Worm (Caenorhabditis elegans) whole organism, L2 larva: ENCODE measurements around the gene snb-5.
A peak's percentile ranks its signal among the peaks of the same experiment; 100 is the strongest.

ENCODE experiments used
- C34F6.9 ChIP-seq: fragments of 150-350 bp; optimal IDR thresholded peaks from 2 replicates; lab custom pipeline; 2014; ENCODE audit warnings: missing biosample characterization, missing genetic modification characterization
- R02D3.7 ChIP-seq: fragments of 150-350 bp; optimal IDR thresholded peaks from 2 replicates; lab custom pipeline; 2014; ENCODE audit warnings: missing biosample characterization, missing genetic modification characterization
- Y55F3AM.14 ChIP-seq: fragments of 200-800 bp; sonication (Bioruptor generic); optimal IDR thresholded peaks from 2 replicates; lab custom pipeline; 2018; ENCODE audit warnings: mild to moderate bottlenecking, missing genetic modification characterization, missing compliant biosample characterization
- ZK546.5 ChIP-seq: sonication (generic microtip); optimal IDR thresholded peaks from 2 replicates; lab custom pipeline; 2017; ENCODE audit warnings: missing biosample characterization, missing genetic modification characterization
- ama-1 ChIP-seq: fragments of 150-350 bp; optimal IDR thresholded peaks from 2 replicates; lab custom pipeline; 2018; ENCODE audit warnings: inconsistent platforms
- ceh-16 ChIP-seq: fragments of 150-350 bp; optimal IDR thresholded peaks from 2 replicates; lab custom pipeline; 2014; ENCODE audit warnings: missing biosample characterization, missing genetic modification characterization
- dmd-4 ChIP-seq: sonication (generic microtip); optimal IDR thresholded peaks from 2 replicates; lab custom pipeline; 2017; ENCODE audit warnings: missing biosample characterization, missing genetic modification characterization
- egl-27 ChIP-seq: sonication (generic microtip); optimal IDR thresholded peaks from 3 replicates; lab custom pipeline; 2017; ENCODE audit warnings: missing biosample characterization, missing genetic modification reagents, missing genetic modification characterization
- elt-1 ChIP-seq: fragments of 150-350 bp; optimal IDR thresholded peaks from 2 replicates; lab custom pipeline; 2014; ENCODE audit warnings: missing biosample characterization, missing genetic modification characterization
- elt-3 ChIP-seq: sonication (generic microtip); optimal IDR thresholded peaks from 2 replicates; lab custom pipeline; 2017; ENCODE audit warnings: missing biosample characterization, missing genetic modification characterization
- fos-1 ChIP-seq: fragments of 150-350 bp; optimal IDR thresholded peaks from 2 replicates; lab custom pipeline; 2014; ENCODE audit warnings: missing biosample characterization, missing genetic modification characterization
- gmeb-1 ChIP-seq: fragments of 150-350 bp; optimal IDR thresholded peaks from 2 replicates; lab custom pipeline; 2014; ENCODE audit warnings: missing biosample characterization, missing genetic modification characterization
- lsy-2 ChIP-seq, 2 experiments: fragments of 150-350 bp in 1 of 2; sonication (generic microtip) in 1 of 2; optimal IDR thresholded peaks; 2 replicates each; lab custom pipeline; 2014 to 2017; ENCODE audit warnings: missing biosample characterization in 2 of 2, missing genetic modification characterization in 2 of 2
- mbf-1 ChIP-seq: sonication (generic microtip); optimal IDR thresholded peaks from 2 replicates; lab custom pipeline; 2017; ENCODE audit warnings: missing biosample characterization, missing genetic modification characterization
- mdl-1 ChIP-seq, 2 experiments: fragments of 150-350 bp in 1 of 2; sonication (generic microtip) in 1 of 2; optimal IDR thresholded peaks; 2 replicates each; lab custom pipeline; 2017; ENCODE audit warnings: missing biosample characterization in 2 of 2, missing genetic modification characterization in 2 of 2
- nhr-10 ChIP-seq: sonication (generic microtip); optimal IDR thresholded peaks from 2 replicates; lab custom pipeline; 2017; ENCODE audit warnings: missing biosample characterization, missing genetic modification characterization
- nhr-11 ChIP-seq: fragments of 150-350 bp; optimal IDR thresholded peaks from 2 replicates; lab custom pipeline; 2014; ENCODE audit warnings: missing biosample characterization, missing genetic modification characterization
- nhr-129 ChIP-seq: fragments of 150-350 bp; optimal IDR thresholded peaks from 2 replicates; lab custom pipeline; 2014; ENCODE audit warnings: missing biosample characterization, missing genetic modification characterization
- nhr-237 ChIP-seq: fragments of 150-350 bp; optimal IDR thresholded peaks from 2 replicates; lab custom pipeline; 2014; ENCODE audit warnings: missing biosample characterization, missing genetic modification characterization
- peb-1 ChIP-seq: fragments of 150-350 bp; optimal IDR thresholded peaks from 2 replicates; lab custom pipeline; 2014; ENCODE audit warnings: missing biosample characterization, missing genetic modification characterization
- sem-4 ChIP-seq: fragments of 150-350 bp; optimal IDR thresholded peaks from 2 replicates; lab custom pipeline; 2014; ENCODE audit warnings: missing biosample characterization, missing genetic modification reagents, missing genetic modification characterization
- skn-1 ChIP-seq: sonication (generic microtip); optimal IDR thresholded peaks from 2 replicates; lab custom pipeline; 2017; ENCODE audit warnings: missing biosample characterization, missing genetic modification characterization
- sma-3 ChIP-seq: sonication (generic microtip); optimal IDR thresholded peaks from 2 replicates; lab custom pipeline; 2016; ENCODE audit warnings: missing genetic modification reagents, missing genetic modification characterization, missing compliant biosample characterization
- sma-9 ChIP-seq, 2 experiments: fragments of 150-350 bp in 1 of 2; sonication (generic microtip) in 1 of 2; optimal IDR thresholded peaks; 2 replicates each; lab custom pipeline; 2014 to 2016; ENCODE audit warnings: missing genetic modification characterization in 2 of 2, mild to moderate bottlenecking in 1 of 2, missing biosample characterization in 1 of 2, missing compliant biosample characterization in 1 of 2, missing genetic modification reagents in 1 of 2, moderate library complexity in 1 of 2
- snpc-4 ChIP-seq: fragments of 150-350 bp; optimal IDR thresholded peaks from 2 replicates; lab custom pipeline; 2014; ENCODE audit warnings: missing biosample characterization, missing genetic modification characterization
- unc-55 ChIP-seq: fragments of 150-350 bp; sonication (generic microtip); optimal IDR thresholded peaks from 3 replicates; lab custom pipeline; 2014; ENCODE audit warnings: missing biosample characterization, missing genetic modification reagents, missing genetic modification characterization
- unc-62 ChIP-seq: fragments of 150-350 bp; optimal IDR thresholded peaks from 2 replicates; lab custom pipeline; 2014; ENCODE audit warnings: missing biosample characterization, missing genetic modification reagents, missing genetic modification characterization
- zag-1 ChIP-seq: fragments of 150-350 bp; optimal IDR thresholded peaks from 2 replicates; lab custom pipeline; 2014; ENCODE audit warnings: missing biosample characterization, missing genetic modification characterization
- ztf-1 ChIP-seq: fragments of 200-800 bp; sonication (Bioruptor generic); conservative IDR thresholded peaks from 2 replicates; pipeline ENCODE4 v1.3.6; 2022; ENCODE audit warnings: missing genetic modification characterization, missing compliant biosample characterization
- ztf-11 ChIP-seq: sonication (generic microtip); optimal IDR thresholded peaks from 2 replicates; lab custom pipeline; 2017; ENCODE audit warnings: missing biosample characterization, missing genetic modification characterization

snb-5 gene

ce11 chrIII:8202754-8203153 is at the start of gene snb-5:
TSS of gene snb-5 (plus strand) at chrIII:8203054.
- no peak for TF ChIP-seq dmd-4 (tag; lab: Kevin White, UChicago)
- no peak for TF ChIP-seq sma-3
- no peak for TF ChIP-seq sem-4 (tag; lab: Kevin White, UChicago)
- no peak for TF ChIP-seq ama-1 (lab: Kevin White, UChicago)
- no peak for TF ChIP-seq unc-55
- TF ChIP-seq R02D3.7, result no peak

- TF ChIP-seq fos-1 (tag; lab: Kevin White, UChicago) (peak; percentile 16), ztf-11 (tag; lab: Kevin White, UChicago) (no peak)
- TF ChIP-seq, all 48 proteins: peak for 1
These were observed 48.4 kb upstream of the snb-5 start for ce11 chrIII:8154423-8154822.

ce11 chrIII:8155166-8155565 is 47.7 kb upstream of the snb-5 start, which contains the start of gene D2007.1:
TSS of gene D2007.1 (plus strand) at chrIII:8155466.
- no peak for TF ChIP-seq ZK546.5
- TF ChIP-seq zag-1 (tag; lab: Kevin White, UChicago), result no peak
- TF ChIP-seq lsy-2 (tag; optimal IDR thresholded peaks at IDR 0.05; lab: Kevin White, UChicago), result peak in 1 of 2 experiments; percentile 1
- peak; percentile 32 for TF ChIP-seq C34F6.9
- no peak for TF ChIP-seq nhr-237 (tag; lab: Kevin White, UChicago)
- TF ChIP-seq Y55F3AM.14, result no peak

- TF ChIP-seq sma-9 (GFP tag; optimal IDR thresholded peaks at IDR 0.05; lab: Kevin White, UChicago) (no peak), sma-9 (tag; optimal IDR thresholded peaks at IDR 0.05; lab: Kevin White, UChicago) (no peak), mdl-1 (tag; optimal IDR thresholded peaks at IDR 0.05; lab: Kevin White, UChicago) (no peak), fos-1 (tag; lab: Kevin White, UChicago) (peak; percentile 1), R02D3.7 (no peak), sma-3 (no peak), elt-1 (tag; lab: Kevin White, UChicago) (no peak), ceh-16 (no peak), nhr-129 (peak; percentile 17), ZK546.5 (no peak), peb-1 (tag; lab: Kevin White, UChicago) (no peak), nhr-237 (tag; lab: Kevin White, UChicago) (no peak), gmeb-1 (tag; lab: Kevin White, UChicago) (peak; percentile 8), lsy-2 (tag; optimal IDR thresholded peaks at IDR 0.05; lab: Kevin White, UChicago) (peak in 1 of 2 experiments; percentile 34), nhr-10 (tag; lab: Kevin White, UChicago) (no peak), egl-27 (tag; lab: Kevin White, UChicago) (no peak), snpc-4 (tag; lab: Kevin White, UChicago) (no peak), Y55F3AM.14 (no peak), mbf-1 (tag; lab: Kevin White, UChicago) (no peak), ztf-1 (GFP tag; lab: Robert Waterston, UW) (no peak)
These were observed 44.6 kb upstream of the snb-5 start, which contains the start of gene atg-13 for ce11 chrIII:8158140-8158786. TSS of gene atg-13 (minus strand) at chrIII:8158190.

ce11 chrIII:8161238-8161637 is 41.6 kb upstream of the snb-5 start, which contains the start of gene inpp-5K:
TSS of gene inpp-5K (minus strand) at chrIII:8161338.
- TF ChIP-seq skn-1 (tag; lab: Kevin White, UChicago), result no peak
- no peak for TF ChIP-seq unc-62 (GFP tag; lab: Kevin White, UChicago)
- TF ChIP-seq nhr-11 (tag; lab: Kevin White, UChicago), result no peak
- no peak for TF ChIP-seq zag-1 (tag; lab: Kevin White, UChicago)
- no peak for TF ChIP-seq ztf-1 (GFP tag; lab: Robert Waterston, UW)
- no peak for TF ChIP-seq elt-3

ce11 chrIII:8163283-8163682 is 39.6 kb upstream of the snb-5 start, which contains the start of gene bath-42:
TSS of gene bath-42 (minus strand) at chrIII:8163383.
- TF ChIP-seq unc-55 (peak; percentile 9), ZK546.5 (no peak)
- TF ChIP-seq, all 48 proteins: peak for 1
